Fruit fly (Drosophila melanogaster) whole organism, pupa: ENCODE results near the gene gish.

Experiments used
- CG12605 ChIP-seq: fragments of 200-800 bp; sonication (Bioruptor generic); IDR thresholded peaks from 2 replicates; pipeline ENCODE4 v1.3.6; 2022; ENCODE audit warnings: missing biosample characterization, missing genetic modification characterization
- CG13204 ChIP-seq: fragments of 200-800 bp; sonication (Bioruptor generic); optimal IDR thresholded peaks from 2 replicates; lab custom pipeline; 2018; ENCODE audit warnings: missing biosample characterization, mild to moderate bottlenecking, missing genetic modification characterization, moderate library complexity
- CG32121 ChIP-seq: fragments of 200-800 bp; sonication (Bioruptor generic); IDR thresholded peaks from 2 replicates; pipeline ENCODE4 v1.3.6; 2022; ENCODE audit warnings: missing biosample characterization, missing genetic modification characterization
- Ets98B ChIP-seq: fragments of 200-800 bp; sonication (Bioruptor generic); IDR thresholded peaks from 2 replicates; pipeline ENCODE4 v1.3.6; 2022; ENCODE audit warnings: missing biosample characterization, missing genetic modification characterization
- Snoo ChIP-seq: fragments of 200-800 bp; sonication (Bioruptor generic); optimal IDR thresholded peaks from 3 replicates; lab custom pipeline; 2017; ENCODE audit warnings: missing biosample characterization, mild to moderate bottlenecking, missing genetic modification characterization, inconsistent platforms

DNA sequence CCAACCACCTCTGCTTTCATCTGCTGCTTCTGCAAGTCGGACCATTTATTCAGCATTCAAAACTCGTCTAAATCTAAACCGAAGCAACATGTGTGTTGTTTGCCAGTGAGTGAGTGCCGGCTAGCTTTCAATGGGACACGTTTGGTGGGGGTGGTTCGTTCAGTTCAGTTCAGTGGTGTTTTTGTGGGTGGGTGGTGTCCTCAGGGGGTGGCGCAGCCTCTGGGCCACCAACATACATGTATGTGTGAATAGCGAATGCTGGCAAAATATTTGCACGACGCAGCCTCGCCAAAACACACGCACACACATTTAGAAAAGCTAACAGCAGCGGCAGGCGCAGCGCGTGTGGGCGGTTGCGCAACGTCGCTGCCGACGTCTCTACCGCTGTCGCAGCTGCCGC lies 32.9 kb upstream of the gish start:
- TF ChIP-seq CG12605 (no peak), CG32121 (GFP tag; lab: Robert Waterston, UW) (no peak), Snoo (tag; lab: Kevin White, UChicago) (no peak), Ets98B (GFP tag; lab: Robert Waterston, UW) (no peak), CG13204 (GFP tag; lab: Kevin White, UChicago) (peak; percentile 57)
